Worm (Caenorhabditis elegans) whole organism, L1 larva: ENCODE measurements around the gene Y54G2A.12.

Source experiments
- F16B12.6 ChIP-seq: fragments of 150-350 bp; optimal IDR thresholded peaks from 2 replicates; lab custom pipeline; 2014; ENCODE audit warnings: missing biosample characterization, missing genetic modification characterization
- Y116A8C.19 ChIP-seq: sonication (generic microtip); optimal IDR thresholded peaks from 2 replicates; lab custom pipeline; 2016; ENCODE audit warnings: missing compliant biosample characterization, missing genetic modification characterization, borderline replicate concordance
- ama-1 ChIP-seq: fragments of 150-350 bp; optimal IDR thresholded peaks from 2 replicates; lab custom pipeline; 2014
- blmp-1 ChIP-seq: fragments of 150-350 bp; optimal IDR thresholded peaks from 2 replicates; lab custom pipeline; 2014; ENCODE audit warnings: missing biosample characterization, missing genetic modification characterization
- ceh-63 ChIP-seq: fragments of 200-800 bp; sonication (Bioruptor generic); optimal IDR thresholded peaks from 2 replicates; lab custom pipeline; 2018; ENCODE audit warnings: mild to moderate bottlenecking, missing genetic modification characterization, missing compliant biosample characterization
- ceh-8 ChIP-seq: fragments of 200-800 bp; sonication (Bioruptor generic); optimal IDR thresholded peaks from 2 replicates; lab custom pipeline; 2018; ENCODE audit warnings: mild to moderate bottlenecking, missing genetic modification characterization, moderate library complexity, missing compliant biosample characterization
- ceh-88 ChIP-seq: fragments of 200-800 bp; sonication (Bioruptor generic); IDR thresholded peaks from 2 replicates; pipeline ENCODE4 v1.3.6; 2022; ENCODE audit warnings: missing genetic modification characterization, missing compliant biosample characterization
- ceh-90 ChIP-seq: sonication (generic microtip); optimal IDR thresholded peaks from 2 replicates; lab custom pipeline; 2016; ENCODE audit warnings: missing genetic modification characterization, missing compliant biosample characterization
- ces-1 ChIP-seq: fragments of 150-350 bp; optimal IDR thresholded peaks from 2 replicates; lab custom pipeline; 2014; ENCODE audit warnings: missing biosample characterization, missing genetic modification reagents, missing genetic modification characterization
- dpl-1 ChIP-seq, 3 experiments: fragments of 150-350 bp in 2 of 3; sonication (generic microtip) in 1 of 3; optimal IDR thresholded peaks; 2 replicates each; lab custom pipeline; 2014 to 2017; ENCODE audit warnings: missing biosample characterization in 3 of 3, missing genetic modification characterization in 3 of 3, missing genetic modification reagents in 3 of 3
- dsc-1 ChIP-seq: sonication (generic microtip); optimal IDR thresholded peaks from 2 replicates; lab custom pipeline; 2016; ENCODE audit warnings: mild to moderate bottlenecking, missing genetic modification characterization, missing compliant biosample characterization
- efl-1 ChIP-seq, 4 experiments: fragments of 150-350 bp; optimal IDR thresholded peaks in 3 of 4; peaks in 1 of 4; 1 replicate in 1 of 4; 2 replicates in 3 of 4; lab custom pipeline; 2014; ENCODE audit warnings: missing biosample characterization in 2 of 4, missing genetic modification characterization in 2 of 4, missing genetic modification reagents in 2 of 4
- efl-3 ChIP-seq: fragments of 200-800 bp; sonication (Bioruptor generic); optimal IDR thresholded peaks from 2 replicates; lab custom pipeline; 2018; ENCODE audit warnings: mild to moderate bottlenecking, missing genetic modification characterization, missing compliant biosample characterization
- elt-2 ChIP-seq: sonication (generic microtip); optimal IDR thresholded peaks from 2 replicates; lab custom pipeline; 2016; ENCODE audit warnings: missing genetic modification characterization, mild to moderate bottlenecking, inconsistent platforms, missing compliant biosample characterization, missing genetic modification reagents
- elt-3 ChIP-seq, 6 experiments: fragments of 150-350 bp in 1 of 6; sonication (generic microtip); optimal IDR thresholded peaks; 2 replicates each; lab custom pipeline; 2017 to 2018; ENCODE audit warnings: missing biosample characterization in 6 of 6, missing genetic modification characterization in 6 of 6, inconsistent platforms in 1 of 6
- fkh-10 ChIP-seq: sonication (generic microtip); optimal IDR thresholded peaks from 2 replicates; lab custom pipeline; 2017; ENCODE audit warnings: missing biosample characterization, missing genetic modification reagents, missing genetic modification characterization
- fkh-4 ChIP-seq: sonication (generic microtip); optimal IDR thresholded peaks from 2 replicates; lab custom pipeline; 2016; ENCODE audit warnings: missing compliant biosample characterization, missing genetic modification characterization, borderline replicate concordance
- fkh-8 ChIP-seq: sonication (generic microtip); optimal IDR thresholded peaks from 2 replicates; lab custom pipeline; 2016; ENCODE audit warnings: mild to moderate bottlenecking, missing genetic modification characterization, missing compliant biosample characterization
- grh-1 ChIP-seq: fragments of 200-800 bp; sonication (Bioruptor generic); IDR thresholded peaks from 2 replicates; pipeline ENCODE4 v1.3.6; 2022; ENCODE audit warnings: missing genetic modification reagents, missing genetic modification characterization, missing compliant biosample characterization
- isw-1 ChIP-seq: fragments of 200-800 bp; sonication (Bioruptor generic); IDR thresholded peaks from 2 replicates; pipeline ENCODE4 v1.3.6; 2022; ENCODE audit warnings: missing genetic modification characterization, missing compliant biosample characterization
- lin-13 ChIP-seq: fragments of 150-350 bp; optimal IDR thresholded peaks from 2 replicates; lab custom pipeline; 2014; ENCODE audit warnings: missing biosample characterization, missing genetic modification reagents, missing genetic modification characterization
- lin-14 ChIP-seq: fragments of 200-800 bp; sonication (Bioruptor generic); optimal IDR thresholded peaks from 2 replicates; lab custom pipeline; 2018; ENCODE audit warnings: mild to moderate bottlenecking, missing genetic modification characterization, moderate library complexity, missing compliant biosample characterization
- lin-35 ChIP-seq, 2 experiments: fragments of 150-350 bp; optimal IDR thresholded peaks; 2 replicates each; lab custom pipeline; 2014; ENCODE audit warnings: missing biosample characterization in 2 of 2, missing genetic modification characterization in 2 of 2, missing genetic modification reagents in 2 of 2
- lsy-2 ChIP-seq, 2 experiments: fragments of 150-350 bp; optimal IDR thresholded peaks; 2 replicates each; lab custom pipeline; 2014; ENCODE audit warnings: missing biosample characterization in 2 of 2, missing genetic modification characterization in 2 of 2
- mef-2 ChIP-seq: fragments of 150-350 bp; optimal IDR thresholded peaks from 2 replicates; lab custom pipeline; 2014; ENCODE audit warnings: missing biosample characterization, missing genetic modification characterization
- mep-1 ChIP-seq: fragments of 150-350 bp; optimal IDR thresholded peaks from 2 replicates; lab custom pipeline; 2014; ENCODE audit warnings: missing biosample characterization, missing genetic modification characterization
- nhr-19 ChIP-seq: fragments of 200-800 bp; sonication (Bioruptor generic); conservative IDR thresholded peaks from 2 replicates; pipeline ENCODE4 v1.3.6; 2022; ENCODE audit warnings: missing genetic modification characterization, missing compliant biosample characterization
- nhr-20 ChIP-seq: sonication (generic microtip); optimal IDR thresholded peaks from 2 replicates; lab custom pipeline; 2016; ENCODE audit warnings: mild to moderate bottlenecking, missing genetic modification characterization, missing compliant biosample characterization
- nhr-77 ChIP-seq: fragments of 150-350 bp; optimal IDR thresholded peaks from 2 replicates; lab custom pipeline; 2014; ENCODE audit warnings: missing biosample characterization, missing genetic modification characterization
- nhr-85 ChIP-seq: sonication (generic microtip); peaks from one replicate; lab custom pipeline; 2016; ENCODE audit warnings: missing genetic modification characterization, inconsistent platforms, missing compliant biosample characterization
- nhr-90 ChIP-seq: sonication (generic microtip); optimal IDR thresholded peaks from 2 replicates; lab custom pipeline; 2016; ENCODE audit warnings: mild to moderate bottlenecking, missing genetic modification characterization, missing compliant biosample characterization; ENCODE audit not compliant: poor library complexity
- pax-3 ChIP-seq: fragments of 200-800 bp; sonication (Bioruptor generic); optimal IDR thresholded peaks from 2 replicates; lab custom pipeline; 2018; ENCODE audit warnings: mild to moderate bottlenecking, missing genetic modification characterization, moderate library complexity, missing compliant biosample characterization
- snpc-4 ChIP-seq: fragments of 150-350 bp; optimal IDR thresholded peaks from 2 replicates; lab custom pipeline; 2014; ENCODE audit warnings: missing biosample characterization, missing genetic modification characterization
- sox-4 ChIP-seq: sonication (generic microtip); optimal IDR thresholded peaks from 2 replicates; lab custom pipeline; 2016; ENCODE audit warnings: missing genetic modification characterization, missing compliant biosample characterization
- sup-37 ChIP-seq: fragments of 200-800 bp; sonication (Bioruptor generic); optimal IDR thresholded peaks from 2 replicates; lab custom pipeline; 2018; ENCODE audit warnings: mild to moderate bottlenecking, missing genetic modification characterization, missing compliant biosample characterization
- tbx-2 ChIP-seq: sonication (generic microtip); optimal IDR thresholded peaks from 2 replicates; lab custom pipeline; 2016; ENCODE audit warnings: missing genetic modification characterization, missing compliant biosample characterization
- tlp-1 ChIP-seq: fragments of 150-350 bp; optimal IDR thresholded peaks from 2 replicates; lab custom pipeline; 2014; ENCODE audit warnings: missing biosample characterization, missing genetic modification characterization
- unc-62 ChIP-seq: fragments of 150-350 bp; optimal IDR thresholded peaks from 2 replicates; lab custom pipeline; 2014; ENCODE audit warnings: missing biosample characterization, missing genetic modification reagents, missing genetic modification characterization
- unc-98 ChIP-seq: fragments of 200-800 bp; sonication (Bioruptor generic); IDR thresholded peaks from 2 replicates; pipeline ENCODE4 v1.3.6; 2022; ENCODE audit warnings: missing genetic modification characterization, missing compliant biosample characterization
- xbp-1 ChIP-seq: sonication (generic microtip); optimal IDR thresholded peaks from 2 replicates; lab custom pipeline; 2016; ENCODE audit warnings: missing genetic modification characterization, missing compliant biosample characterization
- zag-1 ChIP-seq: fragments of 150-350 bp; optimal IDR thresholded peaks from 2 replicates; lab custom pipeline; 2014; ENCODE audit warnings: missing biosample characterization, missing genetic modification characterization
- ztf-11 ChIP-seq, 2 experiments: sonication (generic microtip); optimal IDR thresholded peaks; 2 replicates each; lab custom pipeline; 2016 to 2017; ENCODE audit warnings: missing genetic modification characterization in 2 of 2, missing biosample characterization in 1 of 2, missing compliant biosample characterization in 1 of 2
- ztf-4 ChIP-seq: fragments of 150-350 bp; optimal IDR thresholded peaks from 2 replicates; lab custom pipeline; 2014; ENCODE audit warnings: missing biosample characterization, missing genetic modification characterization

Y54G2A.12 gene

ce11 chrIV:2773382-2773979, 9.2 kb downstream of the Y54G2A.12 start (continued):
- TF ChIP-seq snpc-4 (tag; lab: Kevin White, UChicago) (no peak), nhr-77 (tag; lab: Kevin White, UChicago) (no peak), Y116A8C.19 (no peak), zag-1 (tag; lab: Kevin White, UChicago) (no peak), ztf-4 (tag; lab: Kevin White, UChicago) (no peak), efl-1 (optimal IDR thresholded peaks at IDR 0.05; lab: Kevin White, UChicago) (no peak), efl-1 (GFP tag; optimal IDR thresholded peaks at IDR 0.05 in 1 of 2; lab: Kevin White, UChicago) (peak; percentile 11 to 64), fkh-4 (tag; lab: Kevin White, UChicago) (no peak), lsy-2 (tag; optimal IDR thresholded peaks at IDR 0.05; lab: Kevin White, UChicago) (peak in 1 of 2 experiments; percentile 17), nhr-20 (peak; percentile 57), sup-37 (GFP tag; lab: Kevin White, UChicago) (peak; percentile 8), nhr-90 (tag; lab: Kevin White, UChicago) (peak; percentile 30), unc-62 (GFP tag; lab: Kevin White, UChicago) (no peak), elt-2 (tag; lab: Kevin White, UChicago) (no peak), sox-4 (no peak), fkh-8 (no peak), F16B12.6 (tag; lab: Kevin White, UChicago) (no peak), grh-1 (no peak), ceh-90 (no peak), ama-1 (peak; percentile 73), mef-2 (tag; lab: Kevin White, UChicago) (no peak), ceh-8 (GFP tag; lab: Kevin White, UChicago) (no peak), efl-3 (GFP tag; lab: Kevin White, UChicago) (no peak), nhr-85 (tag; lab: Kevin White, UChicago) (peak; percentile 76), ces-1 (GFP tag; lab: Kevin White, UChicago) (no peak), unc-98 (GFP tag; lab: Robert Waterston, UW) (no peak), lin-13 (no peak), dsc-1 (tag; lab: Kevin White, UChicago) (no peak), elt-3 (tag; optimal IDR thresholded peaks at IDR 0.05; lab: Kevin White, UChicago) (peak in 2 of 6 experiments; percentile 23 to 64), fkh-10 (GFP tag; lab: Kevin White, UChicago) (no peak), lin-14 (GFP tag; lab: Kevin White, UChicago) (peak; percentile 72), tbx-2 (tag; lab: Kevin White, UChicago) (peak; percentile 30), ceh-88 (GFP tag; lab: Robert Waterston, UW) (no peak), xbp-1 (tag; lab: Kevin White, UChicago) (no peak), ztf-11 (tag; optimal IDR thresholded peaks at IDR 0.05; lab: Kevin White, UChicago) (no peak), ceh-63 (GFP tag; lab: Kevin White, UChicago) (no peak)

ce11 chrIV:2772209-2772851, 10.3 kb downstream of the Y54G2A.12 start:
- TF ChIP-seq fkh-10 (GFP tag; lab: Kevin White, UChicago) (no peak), tlp-1 (no peak), dpl-1 (GFP tag; optimal IDR thresholded peaks at IDR 0.05; lab: Kevin White, UChicago) (peak in 2 of 3 experiments; percentile 20 to 45), lin-35 (GFP tag; optimal IDR thresholded peaks at IDR 0.05; lab: Kevin White, UChicago) (peak in 1 of 2 experiments; percentile 31), isw-1 (GFP tag; lab: Robert Waterston, UW) (no peak), efl-1 (optimal IDR thresholded peaks at IDR 0.05; lab: Kevin White, UChicago) (no peak), efl-1 (GFP tag; optimal IDR thresholded peaks at IDR 0.05 in 1 of 2; lab: Kevin White, UChicago) (peak in 1 of 2 experiments; percentile 15), nhr-85 (tag; lab: Kevin White, UChicago) (peak; percentile 94), ama-1 (peak; percentile 46), grh-1 (peak; percentile 79), mep-1 (tag; lab: Kevin White, UChicago) (peak; percentile 28), nhr-19 (GFP tag; lab: Robert Waterston, UW) (0 out of 2 replicates have a peak, but pooled peaks have one; percentile 23), lin-14 (GFP tag; lab: Kevin White, UChicago) (peak; percentile 74), blmp-1 (peak; percentile 62), pax-3 (peak; percentile 44)
